Fruit fly (Drosophila melanogaster) whole organism, embryonic: ENCODE measurements around the gene Ak1.
A peak's percentile ranks its signal among the peaks of the same experiment; 100 is the strongest.

Experiments
- Awh ChIP-seq: fragments of 200-800 bp; sonication (Bioruptor generic); IDR thresholded peaks from 2 replicates; pipeline ENCODE4, ENCODE4 v1.3.6; 2022; ENCODE audit warnings: missing biosample characterization, missing genetic modification characterization
- CG1024 ChIP-seq: fragments of 200-800 bp; sonication (Bioruptor generic); IDR thresholded peaks from 2 replicates; pipeline ENCODE4 v1.3.6; 2022; ENCODE audit warnings: missing biosample characterization, missing genetic modification characterization
- CG11560 ChIP-seq: fragments of 200-800 bp; sonication (Bioruptor generic); IDR thresholded peaks from 3 replicates; pipeline ENCODE4 v1.3.6; 2022; ENCODE audit warnings: missing biosample characterization, missing genetic modification characterization
- CG12104 ChIP-seq: fragments of 200-800 bp; sonication (Bioruptor generic); optimal IDR thresholded peaks from 3 replicates; lab custom pipeline; 2016; ENCODE audit warnings: missing biosample characterization, missing genetic modification characterization
- CG12659 ChIP-seq: fragments of 200-800 bp; sonication (Bioruptor generic); optimal IDR thresholded peaks from 3 replicates; lab custom pipeline; 2017; ENCODE audit warnings: mild to moderate bottlenecking, missing biosample characterization, missing genetic modification reagents, missing genetic modification characterization
- CG15073 ChIP-seq: fragments of 200-800 bp; sonication (Bioruptor generic); optimal IDR thresholded peaks from 2 replicates; lab custom pipeline; 2016; ENCODE audit warnings: missing biosample characterization, missing genetic modification characterization
- CG1603 ChIP-seq: fragments of 200-800 bp; sonication (Bioruptor generic); optimal IDR thresholded peaks from 2 replicates; lab custom pipeline; 2019; ENCODE audit warnings: missing biosample characterization, mild to moderate bottlenecking, missing genetic modification characterization, moderate library complexity
- CG17186 ChIP-seq: fragments of 200-800 bp; sonication (Bioruptor generic); optimal IDR thresholded peaks from 3 replicates; lab custom pipeline; 2017; ENCODE audit warnings: missing biosample characterization, missing genetic modification reagents, missing genetic modification characterization
- CG31388 ChIP-seq: fragments of 200-800 bp; sonication (Bioruptor generic); optimal IDR thresholded peaks from 2 replicates; lab custom pipeline; 2016; ENCODE audit warnings: missing biosample characterization, missing genetic modification characterization
- CG34376 ChIP-seq: fragments of 200-800 bp; sonication (Bioruptor generic); optimal IDR thresholded peaks from 2 replicates; lab custom pipeline; 2018; ENCODE audit warnings: missing biosample characterization, mild to moderate bottlenecking, missing genetic modification characterization
- CG4617 ChIP-seq: fragments of 200-800 bp; sonication (Bioruptor generic); optimal IDR thresholded peaks from 3 replicates; lab custom pipeline; 2016; ENCODE audit warnings: missing biosample characterization, missing genetic modification characterization, borderline replicate concordance
- CG6765 ChIP-seq: fragments of 200-800 bp; sonication (Bioruptor generic); optimal IDR thresholded peaks from 3 replicates; lab custom pipeline; 2017; ENCODE audit warnings: missing biosample characterization, mild to moderate bottlenecking, missing genetic modification characterization
- CG6813 ChIP-seq: fragments of 200-800 bp; sonication (Bioruptor generic); optimal IDR thresholded peaks from 2 replicates; lab custom pipeline; 2017; ENCODE audit warnings: missing biosample characterization, missing genetic modification characterization, mild to moderate bottlenecking, moderate library complexity, missing genetic modification reagents
- CG6854 ChIP-seq: fragments of 200-800 bp; sonication (Bioruptor generic); optimal IDR thresholded peaks from 3 replicates; lab custom pipeline; 2017; ENCODE audit warnings: missing biosample characterization, mild to moderate bottlenecking, missing genetic modification characterization
- CG7839 ChIP-seq: fragments of 200-800 bp; sonication (Bioruptor generic); optimal IDR thresholded peaks from 3 replicates; lab custom pipeline; 2018; ENCODE audit warnings: missing biosample characterization, mild to moderate bottlenecking, missing genetic modification characterization, moderate library complexity
- CG9437 ChIP-seq: fragments of 200-800 bp; sonication (Bioruptor generic); optimal IDR thresholded peaks from 2 replicates; lab custom pipeline; 2018; ENCODE audit warnings: missing biosample characterization, mild to moderate bottlenecking, missing genetic modification characterization
- CG9609 ChIP-seq: fragments of 200-800 bp; sonication (Bioruptor generic); optimal IDR thresholded peaks from 3 replicates; lab custom pipeline; 2016; ENCODE audit warnings: missing biosample characterization, missing genetic modification characterization
- CrebB ChIP-seq: fragments of 200-800 bp; sonication (Bioruptor generic); optimal IDR thresholded peaks from 3 replicates; lab custom pipeline; 2018; ENCODE audit warnings: missing biosample characterization, mild to moderate bottlenecking, missing genetic modification characterization
- Dbx ChIP-seq: fragments of 200-800 bp; sonication (Bioruptor generic); IDR thresholded peaks from 3 replicates; pipeline ENCODE4 v1.3.6; 2022; ENCODE audit warnings: missing biosample characterization, missing genetic modification characterization
- Dek ChIP-seq: fragments of 200-800 bp; sonication (Bioruptor generic); optimal IDR thresholded peaks from 3 replicates; lab custom pipeline; 2019; ENCODE audit warnings: missing biosample characterization, mild to moderate bottlenecking, missing genetic modification characterization, moderate library complexity
- Dfd ChIP-seq, 2 experiments: fragments of >200 bp; optimal IDR thresholded peaks; 2 replicates each; lab custom pipeline; 2017; ENCODE audit warnings: missing biosample characterization in 2 of 2, missing genetic modification characterization in 2 of 2
- Doc3 ChIP-seq: fragments of 200-800 bp; sonication (Bioruptor generic); IDR thresholded peaks from 3 replicates; pipeline ENCODE4 v1.3.6; 2022; ENCODE audit warnings: missing biosample characterization, missing genetic modification characterization; ENCODE audit not compliant: partially characterized antibody
- Dref ChIP-seq: fragments of 200-800 bp; sonication (Bioruptor generic); IDR thresholded peaks from 2 replicates; pipeline ENCODE4 v1.3.6; 2022; ENCODE audit warnings: missing biosample characterization, missing genetic modification characterization
- MBD-R2 ChIP-seq: fragments of 200-800 bp; sonication (Bioruptor generic); IDR thresholded peaks from 2 replicates; pipeline ENCODE4 v1.3.6; 2022; ENCODE audit warnings: missing biosample characterization, missing genetic modification characterization
- Oli ChIP-seq: fragments of 200-800 bp; sonication (Bioruptor generic); optimal IDR thresholded peaks from 2 replicates; lab custom pipeline; 2018; ENCODE audit warnings: missing biosample characterization, mild to moderate bottlenecking, missing genetic modification characterization, moderate library complexity
- PHDP ChIP-seq: fragments of 200-800 bp; sonication (Bioruptor generic); optimal IDR thresholded peaks from 3 replicates; lab custom pipeline; 2018; ENCODE audit warnings: missing biosample characterization, mild to moderate bottlenecking, missing genetic modification characterization, moderate library complexity
- Ptx1 ChIP-seq: fragments of 200-800 bp; sonication (Bioruptor generic); IDR thresholded peaks from 2 replicates; pipeline ENCODE4 v1.3.6; 2022; ENCODE audit warnings: missing biosample characterization, missing genetic modification characterization
- Six4 ChIP-seq: fragments of 200-800 bp; sonication (Bioruptor generic); optimal IDR thresholded peaks from 2 replicates; lab custom pipeline; 2016; ENCODE audit warnings: missing biosample characterization, missing genetic modification characterization
- amos ChIP-seq: fragments of 200-800 bp; sonication (Bioruptor generic); IDR thresholded peaks from 2 replicates; pipeline ENCODE4 v1.3.6; 2022; ENCODE audit warnings: missing biosample characterization, missing genetic modification characterization; ENCODE audit not compliant: partially characterized antibody
- bigmax ChIP-seq: fragments of 200-800 bp; sonication (Bioruptor generic); optimal IDR thresholded peaks from 2 replicates; lab custom pipeline; 2018; ENCODE audit warnings: missing biosample characterization, mild to moderate bottlenecking, missing genetic modification characterization
- bowl ChIP-seq: fragments of 200-800 bp; sonication (Bioruptor generic); IDR thresholded peaks from 2 replicates; pipeline ENCODE4 v1.3.6; 2022; ENCODE audit warnings: missing biosample characterization, missing genetic modification characterization
- cato ChIP-seq: fragments of 200-800 bp; sonication (Bioruptor generic); optimal IDR thresholded peaks from 2 replicates; lab custom pipeline; 2016; ENCODE audit warnings: missing biosample characterization, missing genetic modification characterization, borderline replicate concordance
- chif ChIP-seq, 2 experiments: fragments of 200-800 bp; sonication (Bioruptor generic); optimal IDR thresholded peaks; 3 replicates each; lab custom pipeline; 2016; ENCODE audit warnings: missing biosample characterization in 2 of 2, missing genetic modification characterization in 2 of 2
- da ChIP-seq: fragments of 200-800 bp; sonication (Bioruptor generic); optimal IDR thresholded peaks from 2 replicates; lab custom pipeline; 2016; ENCODE audit warnings: missing biosample characterization, missing genetic modification characterization
- dmrt11E ChIP-seq: fragments of 200-800 bp; sonication (Bioruptor generic); optimal IDR thresholded peaks from 3 replicates; lab custom pipeline; 2018; ENCODE audit warnings: missing biosample characterization, mild to moderate bottlenecking, missing genetic modification characterization, moderate library complexity
- fd3F ChIP-seq: fragments of 200-800 bp; sonication (Bioruptor generic); optimal IDR thresholded peaks from 2 replicates; lab custom pipeline; 2018; ENCODE audit warnings: missing biosample characterization, mild to moderate bottlenecking, missing genetic modification characterization, moderate library complexity
- fd64A ChIP-seq: fragments of 200-800 bp; sonication (Bioruptor generic); optimal IDR thresholded peaks from 3 replicates; lab custom pipeline; 2018; ENCODE audit warnings: missing biosample characterization, mild to moderate bottlenecking, missing genetic modification characterization
- fd96Cb ChIP-seq: fragments of 200-800 bp; sonication (Bioruptor generic); optimal IDR thresholded peaks from 2 replicates; lab custom pipeline; 2018; ENCODE audit warnings: missing biosample characterization, mild to moderate bottlenecking, missing genetic modification characterization, moderate library complexity
- fru ChIP-seq: fragments of >200 bp; optimal IDR thresholded peaks from 2 replicates; lab custom pipeline; 2017
- gce ChIP-seq: fragments of 200-800 bp; sonication (Bioruptor generic); IDR thresholded peaks from 3 replicates; pipeline ENCODE4 v1.3.6; 2022; ENCODE audit warnings: missing biosample characterization, missing genetic modification characterization
- gsb-n ChIP-seq: fragments of 200-800 bp; sonication (Bioruptor generic); optimal IDR thresholded peaks from 3 replicates; lab custom pipeline; 2018; ENCODE audit warnings: missing biosample characterization, mild to moderate bottlenecking, missing genetic modification characterization
- lilli ChIP-seq: fragments of 200-800 bp; sonication (Bioruptor generic); optimal IDR thresholded peaks from 3 replicates; lab custom pipeline; 2016; ENCODE audit warnings: missing biosample characterization, missing genetic modification characterization
- luna ChIP-seq: fragments of 200-800 bp; sonication (Bioruptor generic); optimal IDR thresholded peaks from 2 replicates; lab custom pipeline; 2016; ENCODE audit warnings: missing biosample characterization, missing genetic modification characterization
- pb ChIP-seq: fragments of 200-800 bp; sonication (Bioruptor generic); optimal IDR thresholded peaks from 3 replicates; lab custom pipeline; 2016; ENCODE audit warnings: missing biosample characterization, missing genetic modification characterization
- peb ChIP-seq: fragments of 200-800 bp; sonication (Bioruptor generic); IDR thresholded peaks from 2 replicates; pipeline ENCODE4 v1.3.6; 2022; ENCODE audit warnings: missing biosample characterization, missing genetic modification characterization
- pita ChIP-seq: fragments of 200-800 bp; sonication (Bioruptor generic); optimal IDR thresholded peaks from 2 replicates; lab custom pipeline; 2017; ENCODE audit warnings: missing biosample characterization, mild to moderate bottlenecking, missing genetic modification characterization
- pzg ChIP-seq: fragments of 200-800 bp; sonication (Bioruptor generic); optimal IDR thresholded peaks from 3 replicates; lab custom pipeline; 2018; ENCODE audit warnings: missing biosample characterization, mild to moderate bottlenecking, missing genetic modification characterization, moderate library complexity
- sens ChIP-seq: fragments of 200-800 bp; sonication (Bioruptor generic); peaks from one replicate; lab custom pipeline; 2016; ENCODE audit warnings: missing biosample characterization, missing genetic modification characterization
- sim ChIP-seq: fragments of 200-800 bp; sonication (Bioruptor generic); IDR thresholded peaks from 2 replicates; pipeline ENCODE4 v1.3.6; 2022; ENCODE audit warnings: missing biosample characterization, missing genetic modification characterization
- ttk ChIP-seq: fragments of 200-800 bp; sonication (Bioruptor generic); IDR thresholded peaks from 2 replicates; pipeline ENCODE4 v2.1.2; 2022; ENCODE audit warnings: missing biosample characterization, missing genetic modification characterization
- tup ChIP-seq: fragments of 200-800 bp; sonication (Bioruptor generic); optimal IDR thresholded peaks from 2 replicates; lab custom pipeline; 2016; ENCODE audit warnings: missing biosample characterization, mild to moderate bottlenecking, missing genetic modification characterization, moderate library complexity
- usp ChIP-seq: fragments of >200 bp; optimal IDR thresholded peaks from 2 replicates; lab custom pipeline; 2017; ENCODE audit warnings: missing biosample characterization, missing genetic modification characterization

The Ak1 gene

dm6 chr3L:12203736-12204135 is at the start of gene Ak1 (continued):
- TF ChIP-seq fd96Cb (tag; lab: Kevin White, UChicago) (no peak), lilli (no peak), CG7839 (no peak), fru (lab: Kevin White, UChicago) (no peak), da (GFP tag; lab: Kevin White, UChicago) (no peak), PHDP (tag; lab: Kevin White, UChicago) (no peak), pita (GFP tag; lab: Kevin White, UChicago) (no peak), Doc3 (no peak), cato (GFP tag; lab: Kevin White, UChicago) (no peak), CrebB (tag; lab: Kevin White, UChicago) (peak; percentile 43), CG11560 (no peak), ttk (GFP tag; lab: Robert Waterston, UW) (no peak), fd3F (GFP tag; lab: Kevin White, UChicago) (no peak), CG1603 (tag; lab: Kevin White, UChicago) (no peak), CG34376 (GFP tag; lab: Kevin White, UChicago) (peak; percentile 31), sim (GFP tag; lab: Robert Waterston, UW) (no peak), fd64A (GFP tag; lab: Kevin White, UChicago) (no peak), peb (GFP tag; lab: Robert Waterston, UW) (no peak), CG9609 (GFP tag; lab: Kevin White, UChicago) (no peak), Awh (0 out of 2 replicates have a peak, but pooled peaks have one; percentile 8), CG1024 (GFP tag; lab: Robert Waterston, UW) (no peak), usp (GFP tag; lab: Kevin White, UChicago) (no peak), bowl (GFP tag; lab: Robert Waterston, UW) (no peak), pzg (GFP tag; lab: Kevin White, UChicago) (peak; percentile 23), sens (GFP tag; lab: Kevin White, UChicago) (no peak), gsb-n (no peak), CG17186 (no peak), CG12104 (GFP tag; lab: Kevin White, UChicago) (no peak), CG12659 (GFP tag; lab: Kevin White, UChicago) (peak; percentile 9), Dfd (GFP tag; optimal IDR thresholded peaks at IDR 0.05; lab: Kevin White, UChicago) (no peak), CG9437 (GFP tag; lab: Kevin White, UChicago) (no peak), bigmax (GFP tag; lab: Kevin White, UChicago) (no peak), chif (GFP tag; optimal IDR thresholded peaks at IDR 0.05; lab: Kevin White, UChicago) (no peak), MBD-R2 (no peak), dmrt11E (tag; lab: Kevin White, UChicago) (no peak), CG6765 (GFP tag; lab: Kevin White, UChicago) (peak; percentile 41), Dbx (0 out of 3 replicates have a peak, but pooled peaks have one; percentile 37), CG31388 (GFP tag; lab: Kevin White, UChicago) (no peak), Dek (tag; lab: Kevin White, UChicago) (no peak), Dref (GFP tag; lab: Robert Waterston, UW) (peak; percentile 37), Ptx1 (GFP tag; lab: Robert Waterston, UW) (no peak), CG15073 (no peak), pb (no peak), CG6813 (GFP tag; lab: Kevin White, UChicago) (peak; percentile 28), amos (GFP tag; lab: Robert Waterston, UW) (peak; percentile 48; the same call in 1 of the 2 replicates), Six4 (GFP tag; lab: Kevin White, UChicago) (no peak), gce (GFP tag; lab: Robert Waterston, UW) (no peak), tup (GFP tag; lab: Kevin White, UChicago) (no peak), Oli (tag; lab: Kevin White, UChicago) (no peak), luna (GFP tag; lab: Kevin White, UChicago) (no peak), CG6854 (GFP tag; lab: Kevin White, UChicago) (no peak), CG4617 (GFP tag; lab: Kevin White, UChicago) (no peak)
